Fruit fly (Drosophila melanogaster) whole organism, prepupa: ENCODE results near the gene CG13857.

Source experiments
- CG10631 ChIP-seq: fragments of 200-800 bp; sonication (Bioruptor generic); optimal IDR thresholded peaks from 2 replicates; lab custom pipeline; 2016; ENCODE audit warnings: missing biosample characterization, missing genetic modification characterization
- CG10669 ChIP-seq: fragments of 200-800 bp; sonication (Bioruptor generic); optimal IDR thresholded peaks from 3 replicates; lab custom pipeline; 2018; ENCODE audit warnings: missing biosample characterization, mild to moderate bottlenecking, missing genetic modification characterization, moderate library complexity
- CG11294 ChIP-seq: fragments of 200-800 bp; sonication (Bioruptor generic); IDR thresholded peaks from 2 replicates; pipeline ENCODE4 v1.3.6; 2022; ENCODE audit warnings: missing biosample characterization, missing genetic modification characterization
- CG11762 ChIP-seq: fragments of 200-800 bp; sonication (Bioruptor generic); optimal IDR thresholded peaks from 3 replicates; lab custom pipeline; 2016; ENCODE audit warnings: missing biosample characterization, missing genetic modification characterization; ENCODE audit not compliant: insufficient read depth
- CG11902 ChIP-seq: fragments of 200-800 bp; sonication (Bioruptor generic); optimal IDR thresholded peaks from 3 replicates; lab custom pipeline; 2016; ENCODE audit warnings: missing biosample characterization, missing genetic modification characterization
- CG15336 ChIP-seq: fragments of 200-800 bp; sonication (Bioruptor generic); IDR thresholded peaks from 2 replicates; pipeline ENCODE4 v1.3.6; 2022; ENCODE audit warnings: missing biosample characterization, missing genetic modification characterization
- CG1621 ChIP-seq: fragments of 200-800 bp; sonication (Bioruptor generic); optimal IDR thresholded peaks from 3 replicates; lab custom pipeline; 2018; ENCODE audit warnings: missing biosample characterization, mild to moderate bottlenecking, missing genetic modification characterization
- CG32006 ChIP-seq: fragments of 200-800 bp; sonication (Bioruptor generic); optimal IDR thresholded peaks from 3 replicates; lab custom pipeline; 2017; ENCODE audit warnings: missing biosample characterization, mild to moderate bottlenecking, missing genetic modification characterization
- CG34406 ChIP-seq: fragments of 200-800 bp; sonication (Bioruptor generic); optimal IDR thresholded peaks from 3 replicates; lab custom pipeline; 2016; ENCODE audit warnings: missing biosample characterization, missing genetic modification characterization
- CG3919 ChIP-seq: fragments of 200-800 bp; sonication (Bioruptor generic); optimal IDR thresholded peaks from 3 replicates; lab custom pipeline; 2016; ENCODE audit warnings: missing biosample characterization, missing genetic modification characterization
- CG4318 ChIP-seq: fragments of 200-800 bp; sonication (Bioruptor generic); optimal IDR thresholded peaks from 3 replicates; lab custom pipeline; 2017; ENCODE audit warnings: missing biosample characterization, mild to moderate bottlenecking, missing genetic modification characterization
- CG6163 ChIP-seq: fragments of 200-800 bp; sonication (Bioruptor generic); IDR thresholded peaks from 3 replicates; pipeline ENCODE4 v1.3.6; 2022; ENCODE audit warnings: missing biosample characterization, missing genetic modification characterization
- CG6276 ChIP-seq: fragments of 200-800 bp; sonication (Bioruptor generic); optimal IDR thresholded peaks from 2 replicates; lab custom pipeline; 2017; ENCODE audit warnings: missing biosample characterization, mild to moderate bottlenecking, missing genetic modification characterization
- CG6808 ChIP-seq: fragments of 200-800 bp; sonication (Bioruptor generic); optimal IDR thresholded peaks from 3 replicates; lab custom pipeline; 2017; ENCODE audit warnings: missing biosample characterization, missing genetic modification characterization, mild to moderate bottlenecking, moderate library complexity, missing genetic modification reagents
- CG6854 ChIP-seq: fragments of 200-800 bp; sonication (Bioruptor generic); optimal IDR thresholded peaks from 2 replicates; lab custom pipeline; 2017; ENCODE audit warnings: missing biosample characterization, mild to moderate bottlenecking, missing genetic modification characterization
- CG7368 ChIP-seq: fragments of 200-800 bp; sonication (Bioruptor generic); optimal IDR thresholded peaks from 3 replicates; lab custom pipeline; 2016; ENCODE audit warnings: missing biosample characterization, missing genetic modification characterization
- CG8119 ChIP-seq: fragments of 200-800 bp; sonication (Bioruptor generic); IDR thresholded peaks from 3 replicates; pipeline ENCODE4 v1.3.6; 2022; ENCODE audit warnings: missing biosample characterization, missing genetic modification characterization
- CG8319 ChIP-seq: fragments of 200-800 bp; sonication (Bioruptor generic); optimal IDR thresholded peaks from 3 replicates; lab custom pipeline; 2016; ENCODE audit warnings: missing biosample characterization, missing genetic modification characterization
- CG9139 ChIP-seq: fragments of 200-800 bp; sonication (Bioruptor generic); optimal IDR thresholded peaks from 3 replicates; lab custom pipeline; 2017; ENCODE audit warnings: missing biosample characterization, mild to moderate bottlenecking, missing genetic modification characterization
- Eip75B ChIP-seq: fragments of 200-800 bp; sonication (Bioruptor generic); optimal IDR thresholded peaks from 3 replicates; lab custom pipeline; 2016; ENCODE audit warnings: missing biosample characterization, missing genetic modification characterization
- Ets21C ChIP-seq: fragments of 200-800 bp; sonication (Bioruptor generic); optimal IDR thresholded peaks from 3 replicates; lab custom pipeline; 2016; ENCODE audit warnings: missing biosample characterization, missing genetic modification characterization
- Ets96B ChIP-seq: fragments of 200-800 bp; optimal IDR thresholded peaks from 2 replicates; lab custom pipeline; 2019; ENCODE audit warnings: missing biosample characterization, mild to moderate bottlenecking, missing genetic modification characterization, moderate library complexity
- Gug ChIP-seq: fragments of 200-800 bp; sonication (Bioruptor generic); IDR thresholded peaks from 2 replicates; pipeline ENCODE4 v1.3.6; 2022; ENCODE audit warnings: missing biosample characterization, missing genetic modification characterization
- Hr39 ChIP-seq: fragments of 200-800 bp; sonication (Bioruptor generic); optimal IDR thresholded peaks from 2 replicates; lab custom pipeline; 2016; ENCODE audit warnings: missing biosample characterization, missing genetic modification characterization
- Hr4 ChIP-seq: fragments of 200-800 bp; sonication (Bioruptor generic); optimal IDR thresholded peaks from 3 replicates; lab custom pipeline; 2016; ENCODE audit warnings: missing biosample characterization, missing genetic modification characterization
- Lpt ChIP-seq: fragments of 200-800 bp; sonication (Bioruptor generic); optimal IDR thresholded peaks from 3 replicates; lab custom pipeline; 2016; ENCODE audit warnings: missing biosample characterization, missing genetic modification characterization
- Met ChIP-seq: fragments of 200-800 bp; sonication (Bioruptor generic); optimal IDR thresholded peaks from 3 replicates; lab custom pipeline; 2016; ENCODE audit warnings: missing biosample characterization, missing genetic modification characterization
- OdsH ChIP-seq: fragments of 200-800 bp; sonication (Bioruptor generic); optimal IDR thresholded peaks from 3 replicates; lab custom pipeline; 2016; ENCODE audit warnings: missing biosample characterization, missing genetic modification characterization
- Smox ChIP-seq: fragments of 200-800 bp; sonication (Bioruptor generic); optimal IDR thresholded peaks from 3 replicates; lab custom pipeline; 2016; ENCODE audit warnings: missing biosample characterization, missing genetic modification characterization
- Sox102F ChIP-seq: fragments of 200-800 bp; sonication (Bioruptor generic); optimal IDR thresholded peaks from 2 replicates; lab custom pipeline; 2016; ENCODE audit warnings: missing biosample characterization, mild to moderate bottlenecking, missing genetic modification characterization
- Sox15 ChIP-seq: fragments of 200-800 bp; sonication (Bioruptor generic); optimal IDR thresholded peaks from 3 replicates; lab custom pipeline; 2016; ENCODE audit warnings: missing biosample characterization, missing genetic modification characterization
- achi ChIP-seq: fragments of 200-800 bp; sonication (Bioruptor generic); optimal IDR thresholded peaks from 3 replicates; lab custom pipeline; 2016; ENCODE audit warnings: missing biosample characterization, missing genetic modification characterization
- acj6 ChIP-seq: fragments of 200-800 bp; sonication (Bioruptor generic); optimal IDR thresholded peaks from 3 replicates; lab custom pipeline; 2016; ENCODE audit warnings: missing biosample characterization, missing genetic modification characterization
- cyc ChIP-seq: fragments of 200-800 bp; sonication (Bioruptor generic); optimal IDR thresholded peaks from 3 replicates; lab custom pipeline; 2016; ENCODE audit warnings: missing biosample characterization, missing genetic modification characterization
- dac ChIP-seq: fragments of 200-800 bp; sonication (Bioruptor generic); optimal IDR thresholded peaks from 2 replicates; lab custom pipeline; 2017; ENCODE audit warnings: missing biosample characterization, mild to moderate bottlenecking, missing genetic modification characterization
- dsx ChIP-seq: fragments of 200-800 bp; optimal IDR thresholded peaks from 3 replicates; lab custom pipeline; 2019; ENCODE audit warnings: missing biosample characterization, mild to moderate bottlenecking, missing genetic modification characterization, moderate library complexity; ENCODE audit not compliant: poor library complexity, severe bottlenecking
- eg ChIP-seq: fragments of 200-800 bp; sonication (Bioruptor generic); IDR thresholded peaks from 3 replicates; pipeline ENCODE4 v1.3.6; 2022; ENCODE audit warnings: missing biosample characterization, missing genetic modification characterization
- esn ChIP-seq: fragments of 200-800 bp; sonication (Bioruptor generic); optimal IDR thresholded peaks from 2 replicates; lab custom pipeline; 2016; ENCODE audit warnings: missing biosample characterization, mild to moderate bottlenecking, missing genetic modification characterization, moderate library complexity
- fd59A ChIP-seq: fragments of 200-800 bp; sonication (Bioruptor generic); optimal IDR thresholded peaks from 2 replicates; lab custom pipeline; 2017; ENCODE audit warnings: missing biosample characterization, mild to moderate bottlenecking, missing genetic modification characterization, missing genetic modification reagents
- fd85E ChIP-seq: fragments of 200-800 bp; sonication (Bioruptor generic); optimal IDR thresholded peaks from 3 replicates; lab custom pipeline; 2016; ENCODE audit warnings: missing biosample characterization, missing genetic modification characterization
- fkh ChIP-seq: fragments of 200-800 bp; sonication (Bioruptor generic); optimal IDR thresholded peaks from 3 replicates; lab custom pipeline; 2017; ENCODE audit warnings: missing biosample characterization, mild to moderate bottlenecking, missing genetic modification characterization, moderate library complexity
- lz ChIP-seq: fragments of 200-800 bp; sonication (Bioruptor generic); optimal IDR thresholded peaks from 3 replicates; lab custom pipeline; 2016; ENCODE audit warnings: missing biosample characterization, missing genetic modification characterization
- net ChIP-seq: fragments of 200-800 bp; sonication (Bioruptor generic); optimal IDR thresholded peaks from 3 replicates; lab custom pipeline; 2016; ENCODE audit warnings: missing biosample characterization, missing genetic modification characterization
- pdm3 ChIP-seq: fragments of 200-800 bp; sonication (Bioruptor generic); optimal IDR thresholded peaks from 3 replicates; lab custom pipeline; 2016; ENCODE audit warnings: missing biosample characterization, missing genetic modification characterization
- salr ChIP-seq, 2 experiments: fragments of 200-800 bp; sonication (Bioruptor generic); optimal IDR thresholded peaks; 3 replicates each; lab custom pipeline; 2016 to 2018; ENCODE audit warnings: missing biosample characterization in 2 of 2, missing genetic modification characterization in 2 of 2, mild to moderate bottlenecking in 1 of 2
- ss ChIP-seq, 2 experiments: fragments of 200-800 bp; sonication (Bioruptor generic); optimal IDR thresholded peaks; 2 replicates in 1 of 2; 3 replicates in 1 of 2; lab custom pipeline; 2017 to 2018; ENCODE audit warnings: mild to moderate bottlenecking in 2 of 2, missing biosample characterization in 2 of 2, missing genetic modification characterization in 2 of 2, moderate library complexity in 1 of 2
- topi ChIP-seq: fragments of 200-800 bp; sonication (Bioruptor generic); optimal IDR thresholded peaks from 3 replicates; lab custom pipeline; 2016; ENCODE audit warnings: missing biosample characterization, missing genetic modification characterization
- vri ChIP-seq: fragments of 200-800 bp; sonication (Bioruptor generic); optimal IDR thresholded peaks from 3 replicates; lab custom pipeline; 2016; ENCODE audit warnings: missing biosample characterization, mild to moderate bottlenecking, missing genetic modification characterization

The CG13857 gene

DNA sequence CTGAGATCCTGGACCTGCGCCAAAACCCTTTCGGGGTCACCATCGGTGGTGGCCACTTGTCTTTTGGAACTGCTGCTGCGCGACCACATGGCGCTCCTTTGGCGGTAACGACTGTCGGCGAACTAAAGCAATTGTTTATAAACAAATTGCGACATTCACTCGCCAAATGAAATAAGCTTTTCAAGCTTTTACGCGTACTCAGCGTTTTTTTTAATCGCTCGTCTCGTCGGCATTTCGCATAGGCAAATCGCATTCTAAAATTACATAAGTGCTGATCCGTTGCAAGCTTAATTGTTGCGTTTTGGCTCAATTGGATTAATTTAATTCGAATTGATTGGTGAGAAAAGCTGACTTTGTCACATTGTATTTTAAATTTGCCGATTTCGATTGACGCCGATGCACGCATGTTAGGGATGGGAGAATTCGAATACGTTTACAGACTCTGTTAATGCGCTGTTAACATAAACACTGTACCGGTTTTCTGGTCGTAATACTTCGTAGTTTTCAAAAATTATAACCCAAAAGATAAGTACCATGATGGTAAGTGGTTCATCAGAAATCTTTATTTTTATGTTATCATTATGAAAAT is 30.8 kb upstream of the CG13857 start, which contains the start of gene pinta:
Gene pinta, minus strand, starts transcription at position 328 of the 589 bp plus-strand sequence.
- TF ChIP-seq Hr39 (GFP tag; lab: Kevin White, UChicago) (no peak), CG8319 (peak; percentile 25), vri (GFP tag; lab: Kevin White, UChicago) (peak; percentile 84), ss (GFP tag; optimal IDR thresholded peaks at IDR 0.05; lab: Kevin White, UChicago) (no peak), CG11902 (no peak), CG7368 (GFP tag; lab: Kevin White, UChicago) (no peak), CG15336 (GFP tag; lab: Robert Waterston, UW) (no peak), cyc (GFP tag; lab: Kevin White, UChicago) (no peak)

DNA sequence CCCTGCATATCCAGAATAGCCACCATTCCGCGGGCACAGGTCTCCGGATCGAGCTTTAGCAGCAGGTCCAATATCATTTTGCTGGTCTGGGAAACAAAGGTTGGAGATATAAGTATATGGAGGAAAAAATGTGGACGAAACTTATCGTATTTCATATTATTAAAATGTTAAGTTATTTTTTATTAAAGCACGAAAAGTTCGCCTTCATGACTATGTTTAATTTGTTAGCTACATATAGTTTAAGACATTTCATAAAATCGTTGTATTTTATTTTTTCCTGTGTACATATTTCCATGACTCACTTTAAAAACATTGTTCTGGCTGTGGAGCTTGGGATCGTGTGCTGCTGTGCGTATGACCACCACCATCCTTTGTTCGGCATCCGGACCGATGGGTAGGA is 30.1 kb upstream of the CG13857 start:
- TF ChIP-seq vri (GFP tag; lab: Kevin White, UChicago) (no peak), salr (GFP tag; optimal IDR thresholded peaks at IDR 0.05; lab: Kevin White, UChicago) (peak in 1 of 2 experiments; percentile 14), CG1621 (tag; lab: Kevin White, UChicago) (peak; percentile 1), CG11902 (peak; percentile 14), Sox15 (GFP tag; lab: Kevin White, UChicago) (no peak), eg (GFP tag; lab: Robert Waterston, UW) (peak; percentile 48; the same call in 1 of the 3 replicates), Lpt (GFP tag; lab: Kevin White, UChicago) (no peak), Hr4 (GFP tag; lab: Kevin White, UChicago) (no peak), CG4318 (no peak), acj6 (peak; percentile 60), CG32006 (GFP tag; lab: Kevin White, UChicago) (no peak), dac (GFP tag; lab: Kevin White, UChicago) (no peak), fd85E (GFP tag; lab: Kevin White, UChicago) (no peak), Eip75B (peak; percentile 51), Met (GFP tag; lab: Kevin White, UChicago) (peak; percentile 69), Smox (GFP tag; lab: Kevin White, UChicago) (peak; percentile 61), pdm3 (GFP tag; lab: Kevin White, UChicago) (peak; percentile 53), CG9139 (GFP tag; lab: Kevin White, UChicago) (no peak), CG8119 (GFP tag; lab: Robert Waterston, UW) (0 out of 3 replicates have a peak, but pooled peaks have one; percentile 30), CG7368 (GFP tag; lab: Kevin White, UChicago) (peak; percentile 10), OdsH (GFP tag; lab: Kevin White, UChicago) (peak; percentile 59), CG6854 (GFP tag; lab: Kevin White, UChicago) (peak; percentile 15), fkh (no peak), Ets96B (tag; lab: Kevin White, UChicago) (peak; percentile 54), topi (GFP tag; lab: Kevin White, UChicago) (peak; percentile 77), CG10631 (GFP tag; lab: Kevin White, UChicago) (peak; percentile 52), CG11294 (GFP tag; lab: Robert Waterston, UW) (no peak), CG8319 (no peak), CG11762 (GFP tag; lab: Kevin White, UChicago) (no peak), CG6163 (GFP tag; lab: Robert Waterston, UW) (peak; percentile 73), net (peak; percentile 34), dsx (GFP tag; lab: Kevin White, UChicago) (peak; percentile 38), fd59A (GFP tag; lab: Kevin White, UChicago) (no peak), esn (GFP tag; lab: Kevin White, UChicago) (peak; percentile 80), Gug (GFP tag; lab: Robert Waterston, UW) (no peak), CG10669 (GFP tag; lab: Kevin White, UChicago) (peak; percentile 45), CG6276 (GFP tag; lab: Kevin White, UChicago) (no peak), CG3919 (GFP tag; lab: Kevin White, UChicago) (peak; percentile 53), cyc (GFP tag; lab: Kevin White, UChicago) (peak; percentile 59), CG6808 (GFP tag; lab: Kevin White, UChicago) (peak; percentile 38), achi (GFP tag; lab: Kevin White, UChicago) (peak; percentile 37), CG34406 (peak; percentile 66), Hr39 (GFP tag; lab: Kevin White, UChicago) (peak; percentile 34), Sox102F (GFP tag; lab: Kevin White, UChicago) (peak; percentile 67), Ets21C (no peak), lz (GFP tag; lab: Kevin White, UChicago) (peak; percentile 60)
